Worm (Caenorhabditis elegans): ENCODE data around the gene ncx-7.

ncx-7 gene

ce11 chrIII:9711163-9711562 lies 8.9 kb downstream of the ncx-7 start:
- TF ChIP-seq tbx-2 (tag; optimal IDR thresholded peaks at IDR 0.05) = no peak
- no peak for TF ChIP-seq mec-3 (tag; optimal IDR thresholded peaks at IDR 0.05; ENCODE audit: borderline replicate concordance)
- no peak for TF ChIP-seq sox-4 (tag; optimal IDR thresholded peaks at IDR 0.05)
- no peak for TF ChIP-seq ceh-22 (tag; optimal IDR thresholded peaks at IDR 0.05)
- TF ChIP-seq ama-1 (optimal IDR thresholded peaks at IDR 0.05) = no peak
- TF ChIP-seq hlh-8 (tag; optimal IDR thresholded peaks at IDR 0.05) = no peak
- TF ChIP-seq ttx-3 (tag; optimal IDR thresholded peaks at IDR 0.05) = no peak
- no peak for TF ChIP-seq hlh-6 (tag; optimal IDR thresholded peaks at IDR 0.05)
- no peak for TF ChIP-seq C08G9.2 (tag; optimal IDR thresholded peaks at IDR 0.05)
- TF ChIP-seq ceh-48 (tag; optimal IDR thresholded peaks at IDR 0.05) = no peak
- no peak for TF ChIP-seq ets-4 (tag; optimal IDR thresholded peaks at IDR 0.05)
- no peak for TF ChIP-seq nfya-1 (tag; optimal IDR thresholded peaks at IDR 0.05)
- no peak for TF ChIP-seq ceh-34 (tag; optimal IDR thresholded peaks at IDR 0.05)
- TF ChIP-seq tbx-7 (tag; optimal IDR thresholded peaks at IDR 0.05) = no peak
- TF ChIP-seq ceh-30 (tag; optimal IDR thresholded peaks at IDR 0.05) = no peak
- TF ChIP-seq eyg-1 (tag; optimal IDR thresholded peaks at IDR 0.05) = no peak
- no peak for TF ChIP-seq unc-42 (tag; optimal IDR thresholded peaks at IDR 0.05)

DNA sequence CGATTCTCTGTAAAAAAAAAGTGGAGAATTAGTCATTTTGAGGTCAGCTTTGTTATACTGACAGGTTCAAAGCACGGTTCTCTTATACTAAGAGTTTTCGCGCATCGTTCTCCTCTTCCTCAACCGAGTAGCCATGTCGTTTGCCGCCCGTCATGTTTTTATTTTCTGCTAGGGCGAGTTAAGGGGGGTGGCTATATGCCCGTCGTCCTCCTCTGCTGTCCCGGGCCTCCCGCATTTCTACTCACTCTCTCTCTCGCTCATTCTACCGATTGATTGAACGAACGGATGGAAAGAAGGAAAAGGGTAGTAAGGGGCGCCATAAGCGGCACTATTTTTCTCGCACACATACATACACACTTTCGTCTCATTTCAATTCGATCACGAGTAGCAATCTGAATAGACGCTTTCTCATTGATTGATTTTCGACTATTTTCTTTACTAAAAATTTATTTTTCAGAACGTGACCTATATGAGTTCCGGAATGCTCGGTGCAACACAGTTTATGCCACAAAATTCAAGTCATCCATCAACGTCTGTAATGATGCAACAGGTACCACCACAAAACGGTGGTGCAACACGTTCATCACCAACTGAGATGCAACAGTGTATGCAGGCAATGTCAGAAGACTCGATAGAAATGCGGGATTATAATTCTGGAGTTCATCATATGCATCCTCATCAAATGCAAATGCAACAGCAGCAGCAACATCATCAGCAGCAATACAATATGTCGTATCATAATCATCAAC lies 14.8 kb downstream of the ncx-7 start:
- TF ChIP-seq fkh-6 (tag; optimal IDR thresholded peaks at IDR 0.05) (peak; percentile 4), sdc-2 (tag; optimal IDR thresholded peaks at IDR 0.05) (peak; percentile 8), C08G9.2 (tag; optimal IDR thresholded peaks at IDR 0.05) (peak; percentile 13), madf-2 (tag; optimal IDR thresholded peaks at IDR 0.05) (no peak), nfya-1 (tag; optimal IDR thresholded peaks at IDR 0.05) (peak; percentile 15), nhr-232 (tag; optimal IDR thresholded peaks at IDR 0.05) (peak; percentile 37), elt-4 (tag; optimal IDR thresholded peaks at IDR 0.05) (no peak)

ce11 chrIII:9704606-9704938 lies 15.5 kb downstream of the ncx-7 start:
- TF ChIP-seq ttx-3 (tag; optimal IDR thresholded peaks at IDR 0.05) = no peak
- peak; percentile 2 for TF ChIP-seq nfya-1 (tag; optimal IDR thresholded peaks at IDR 0.05)

DNA sequence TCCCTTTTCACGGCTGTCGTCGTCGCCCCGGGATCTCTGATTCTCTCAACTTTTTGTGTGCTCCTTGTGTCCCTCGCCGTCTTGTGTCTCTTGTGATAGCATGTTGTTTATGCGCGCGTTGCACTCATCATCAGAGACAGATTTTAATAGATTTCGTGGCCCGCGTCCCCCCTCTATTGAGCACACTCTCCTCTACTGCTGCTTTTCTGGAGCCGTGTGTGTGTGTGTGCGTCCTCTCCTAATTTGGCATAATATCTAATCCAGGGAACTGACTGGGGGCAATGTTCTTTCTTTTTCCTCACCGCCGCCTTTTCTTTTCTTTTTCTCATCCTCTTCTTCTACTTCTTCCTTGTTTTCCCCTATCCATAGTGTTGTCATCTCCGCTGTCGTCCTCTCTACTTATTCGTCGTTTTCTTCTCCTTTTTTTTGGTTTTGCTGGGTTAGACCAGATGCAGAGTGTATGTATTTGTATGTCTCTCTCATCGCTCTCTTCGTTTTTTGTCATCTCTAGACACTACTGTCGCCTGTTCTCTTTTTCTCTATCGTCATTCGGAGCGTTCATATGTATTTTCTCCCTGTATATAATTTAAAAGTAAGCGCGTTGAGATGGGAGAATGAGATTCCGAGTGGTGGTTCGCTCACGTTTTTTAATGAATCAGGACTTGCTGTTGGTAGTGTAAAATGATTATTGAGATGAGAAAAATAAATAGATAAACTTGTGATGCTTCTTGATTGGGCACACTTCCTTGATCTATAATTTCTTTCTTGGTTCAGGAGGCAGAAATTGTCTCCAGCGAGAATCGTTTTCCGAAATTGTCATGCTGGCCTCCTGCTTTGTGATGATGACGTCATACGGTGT lies 16.1 kb downstream of the ncx-7 start:
- TF ChIP-seq rnt-1 (tag; optimal IDR thresholded peaks at IDR 0.05) (peak; percentile 38), che-1 (tag; optimal IDR thresholded peaks at IDR 0.05) (no peak), ceh-19 (GFP tag; optimal IDR thresholded peaks at IDR 0.05) (peak; percentile 34), ref-2 (tag; optimal IDR thresholded peaks at IDR 0.05) (peak; percentile 10), ceh-34 (tag; optimal IDR thresholded peaks at IDR 0.05) (peak; percentile 54), ceh-31 (tag; optimal IDR thresholded peaks at IDR 0.05) (peak; percentile 67), unc-42 (tag; optimal IDR thresholded peaks at IDR 0.05) (peak; percentile 73), unc-86 (tag; optimal IDR thresholded peaks at IDR 0.05) (no peak), madf-2 (tag; optimal IDR thresholded peaks at IDR 0.05) (no peak), nhr-11 (tag; optimal IDR thresholded peaks at IDR 0.05) (no peak), ceh-6 (GFP tag; optimal IDR thresholded peaks at IDR 0.05) (no peak), Y22D7AL.16 (tag; optimal IDR thresholded peaks at IDR 0.05) (no peak), sox-2 (GFP tag; IDR thresholded peaks at IDR 0.05) (no peak), C38D4.7 (GFP tag; optimal IDR thresholded peaks at IDR 0.05) (no peak), pqm-1 (tag; optimal IDR thresholded peaks at IDR 0.05) (no peak), ceh-14 (tag; optimal IDR thresholded peaks at IDR 0.05) (peak; percentile 73), fax-1 (tag; optimal IDR thresholded peaks at IDR 0.05) (no peak), ceh-18 (tag; optimal IDR thresholded peaks at IDR 0.05) (peak; percentile 72), lim-6 (tag; optimal IDR thresholded peaks at IDR 0.05) (peak; percentile 3), F13H6.1 (tag; optimal IDR thresholded peaks at IDR 0.05) (peak; percentile 21), ceh-2 (tag; optimal IDR thresholded peaks at IDR 0.05) (peak; percentile 31), pat-9 (tag; optimal IDR thresholded peaks at IDR 0.05) (no peak), syd-9 (tag; optimal IDR thresholded peaks at IDR 0.05) (peak; percentile 55), eyg-1 (tag; optimal IDR thresholded peaks at IDR 0.05) (no peak), npax-4 (tag; optimal IDR thresholded peaks at IDR 0.05) (no peak), unc-55 (GFP tag; optimal IDR thresholded peaks at IDR 0.05) (peak; percentile 54), elt-4 (tag; optimal IDR thresholded peaks at IDR 0.05) (no peak), ahr-1 (tag; optimal IDR thresholded peaks at IDR 0.05) (no peak), ceh-9 (tag; optimal IDR thresholded peaks at IDR 0.05) (no peak)
